Fruit fly (Drosophila melanogaster): ENCODE results near the gene MED17.

The MED17 gene

dm6 chr3R:18196991-18197801 is 8.3 kb downstream of the MED17 start (continued):
- TF ChIP-seq dan (GFP tag; IDR thresholded peaks at IDR 0.05) (no peak), CG31365 (tag; optimal IDR thresholded peaks at IDR 0.05) (no peak), Awh (GFP tag; IDR thresholded peaks at IDR 0.05) (no peak), CG9437 (GFP tag; optimal IDR thresholded peaks at IDR 0.05) (peak; percentile 84), CG1024 (GFP tag; IDR thresholded peaks at IDR 0.05) (no peak), CG16813 (GFP tag; IDR thresholded peaks at IDR 0.05; ENCODE audit: partially characterized antibody) (no peak), grn (GFP tag; optimal IDR thresholded peaks at IDR 0.05) (no peak), chif (GFP tag; optimal IDR thresholded peaks at IDR 0.05) (peak in 1 of 2 experiments; percentile 36), CG10366 (GFP tag; IDR thresholded peaks at IDR 0.05) (no peak), cg (GFP tag; optimal IDR thresholded peaks at IDR 0.05) (peak; percentile 99), nmo (GFP tag; optimal IDR thresholded peaks at IDR 0.05) (peak; percentile 76), chinmo (GFP tag; IDR thresholded peaks at IDR 0.05; ENCODE audit: partially characterized antibody) (no peak), Dfd (GFP tag; optimal IDR thresholded peaks at IDR 0.05) (no peak), PHDP (tag; optimal IDR thresholded peaks at IDR 0.05) (peak; percentile 58), CG8290 (GFP tag; optimal IDR thresholded peaks at IDR 0.05) (no peak), CG8290 (tag; optimal IDR thresholded peaks at IDR 0.05) (peak in 1 of 2 experiments; percentile 71), seq (GFP tag; IDR thresholded peaks at IDR 0.05) (no peak), row (GFP tag; IDR thresholded peaks at IDR 0.05) (no peak), CG8388 (GFP tag; optimal IDR thresholded peaks at IDR 0.05) (peak; percentile 100), CG15479 (GFP tag; optimal IDR thresholded peaks at IDR 0.05) (peak; percentile 97), knrl (GFP tag; IDR thresholded peaks at IDR 0.05; ENCODE audit: partially characterized antibody) (no peak), Neu2 (GFP tag; optimal IDR thresholded peaks at IDR 0.05; ENCODE audit: borderline replicate concordance) (no peak), CG10565 (GFP tag; optimal IDR thresholded peaks at IDR 0.05) (no peak), CG18599 (GFP tag; optimal IDR thresholded peaks at IDR 0.05) (peak; percentile 71), CG12769 (tag; optimal IDR thresholded peaks at IDR 0.05) (peak; percentile 62), CG32772 (GFP tag; IDR thresholded peaks at IDR 0.05) (no peak), Asciz (GFP tag; optimal IDR thresholded peaks at IDR 0.05) (peak; percentile 57), jing (GFP tag; optimal IDR thresholded peaks at IDR 0.05) (no peak), Dll (GFP tag; IDR thresholded peaks at IDR 0.05; ENCODE audit: partially characterized antibody) (no peak), fu2 (GFP tag; optimal IDR thresholded peaks at IDR 0.05) (peak; percentile 29), eyg (GFP tag; optimal IDR thresholded peaks at IDR 0.05) (no peak), pita (GFP tag; optimal IDR thresholded peaks at IDR 0.05) (no peak), Aef1 (GFP tag; IDR thresholded peaks at IDR 0.05) (no peak), CG17385 (GFP tag; optimal IDR thresholded peaks at IDR 0.05) (peak; percentile 99), CG4328 (GFP tag; optimal IDR thresholded peaks at IDR 0.05) (peak; percentile 37), CG14710 (tag; optimal IDR thresholded peaks at IDR 0.05) (peak; percentile 50), klu (GFP tag; IDR thresholded peaks at IDR 0.05) (no peak), CG13123 (GFP tag; optimal IDR thresholded peaks at IDR 0.05) (no peak), NC2β (GFP tag; optimal IDR thresholded peaks at IDR 0.05) (no peak), H15 (GFP tag; IDR thresholded peaks at IDR 0.05) (no peak), Sin3A (optimal IDR thresholded peaks at IDR 0.05) (no peak), Adf1 (GFP tag; IDR thresholded peaks at IDR 0.05) (no peak), CG10959 (GFP tag; IDR thresholded peaks at IDR 0.05) (no peak), kah (GFP tag; optimal IDR thresholded peaks at IDR 0.05) (peak; percentile 25), sens (GFP tag) (peak; percentile 93), kni (GFP tag; optimal IDR thresholded peaks at IDR 0.05) (peak; percentile 55), tap (tag; optimal IDR thresholded peaks at IDR 0.05) (no peak), Fer1 (GFP tag; optimal IDR thresholded peaks at IDR 0.05) (no peak), bcd (GFP tag; optimal IDR thresholded peaks at IDR 0.05) (peak; percentile 66), Bgb (GFP tag; IDR thresholded peaks at IDR 0.05; ENCODE audit: partially characterized antibody) (no peak)
